Fruit fly (Drosophila melanogaster): ENCODE measurements around the gene Lgr4.

dm6 chrX:13229217-13229616 lies 40.3 kb upstream of the Lgr4 start:
- TF ChIP-seq CG12659 (GFP tag; optimal IDR thresholded peaks at IDR 0.05) (no peak), Nf-YB (GFP tag; optimal IDR thresholded peaks at IDR 0.05) (no peak), Abd-B (GFP tag; optimal IDR thresholded peaks at IDR 0.05) (no peak), CG1647 (GFP tag; optimal IDR thresholded peaks at IDR 0.05) (no peak), CG10959 (GFP tag; IDR thresholded peaks at IDR 0.05) (no peak), CG9817 (tag; optimal IDR thresholded peaks at IDR 0.05) (no peak), Nf-YC (tag; optimal IDR thresholded peaks at IDR 0.05) (no peak), CG12942 (GFP tag; optimal IDR thresholded peaks at IDR 0.05) (no peak), h (optimal IDR thresholded peaks at IDR 0.05) (no peak), tin (GFP tag; optimal IDR thresholded peaks at IDR 0.05) (no peak), hbn (GFP tag; IDR thresholded peaks at IDR 0.05; ENCODE audit: partially characterized antibody) (no peak), CG13123 (GFP tag; optimal IDR thresholded peaks at IDR 0.05) (no peak), Xrp1 (GFP tag; IDR thresholded peaks at IDR 0.05) (no peak)

Measured in whole organism, embryonic.